Fruit fly (Drosophila melanogaster): ENCODE results near the gene Pex12.

The Pex12 gene

dm6 chr2L:855052-855547 lies 39.3 kb downstream of the Pex12 start, which contains the start of gene CG13949 (continued):
- peak; percentile 75 for TF ChIP-seq Bteb2 (GFP tag; optimal IDR thresholded peaks at IDR 0.05)
- TF ChIP-seq Bgb (GFP tag; IDR thresholded peaks at IDR 0.05; ENCODE audit: partially characterized antibody): peak; percentile 65; the same call in 1 of the 2 replicates
- TF ChIP-seq CG4617 (GFP tag; optimal IDR thresholded peaks at IDR 0.05; ENCODE audit: borderline replicate concordance): peak; percentile 8
- TF ChIP-seq dmrt99B (tag; optimal IDR thresholded peaks at IDR 0.05): peak; percentile 46
- peak; percentile 60 for TF ChIP-seq Hand (GFP tag; optimal IDR thresholded peaks at IDR 0.05)
- TF ChIP-seq Sry-β (GFP tag; optimal IDR thresholded peaks at IDR 0.05): no peak
- 0 out of 4 replicates have a peak, but pooled peaks have one; percentile 40 for TF ChIP-seq Dll (GFP tag; IDR thresholded peaks at IDR 0.05; ENCODE audit: partially characterized antibody)
- no peak for TF ChIP-seq luna (GFP tag; optimal IDR thresholded peaks at IDR 0.05)
- no peak for TF ChIP-seq ap (GFP tag; IDR thresholded peaks at IDR 0.05)
- TF ChIP-seq Med (GFP tag): peak; percentile 89
- TF ChIP-seq CG12391 (tag; optimal IDR thresholded peaks at IDR 0.05): peak; percentile 81
- TF ChIP-seq wdn (GFP tag; IDR thresholded peaks at IDR 0.05): peak; percentile 64; the same call in 1 of the 2 replicates
- peak; percentile 72 for TF ChIP-seq CG11247 (GFP tag; IDR thresholded peaks at IDR 0.05)
- peak; percentile 59 for TF ChIP-seq CG31441 (GFP tag; IDR thresholded peaks at IDR 0.05)
- TF ChIP-seq rib (GFP tag; IDR thresholded peaks at IDR 0.05): peak; percentile 80
- peak; percentile 69 for TF ChIP-seq CG31224 (GFP tag; IDR thresholded peaks at IDR 0.05)
- peak; percentile 43 for TF ChIP-seq CG3407 (GFP tag; optimal IDR thresholded peaks at IDR 0.05)
- TF ChIP-seq shn (GFP tag; optimal IDR thresholded peaks at IDR 0.05): peak; percentile 59
- TF ChIP-seq phol (tag; optimal IDR thresholded peaks at IDR 0.05): peak; percentile 66
- TF ChIP-seq NfI (GFP tag; optimal IDR thresholded peaks at IDR 0.05): peak; percentile 62
- TF ChIP-seq bigmax (GFP tag; optimal IDR thresholded peaks at IDR 0.05): no peak
- peak; percentile 71; the same call in 2 of the 3 replicates for TF ChIP-seq ase (GFP tag; IDR thresholded peaks at IDR 0.05)
- no peak for TF ChIP-seq CG3838 (GFP tag; optimal IDR thresholded peaks at IDR 0.05)
- peak; percentile 30; the same call in 1 of the 2 replicates for TF ChIP-seq CG4730 (GFP tag; IDR thresholded peaks at IDR 0.05)
- peak; percentile 99 for TF ChIP-seq CG10959 (GFP tag; IDR thresholded peaks at IDR 0.05)
- no peak for TF ChIP-seq Dad (GFP tag; optimal IDR thresholded peaks at IDR 0.05)
- no peak for TF ChIP-seq CG7928 (GFP tag; optimal IDR thresholded peaks at IDR 0.05)
- peak; percentile 72 for TF ChIP-seq CG15269 (tag; optimal IDR thresholded peaks at IDR 0.05)
- TF ChIP-seq Sox100B (GFP tag; optimal IDR thresholded peaks at IDR 0.05): peak; percentile 15
- TF ChIP-seq gem (tag; optimal IDR thresholded peaks at IDR 0.05): peak; percentile 81
- no peak for TF ChIP-seq tio (GFP tag; optimal IDR thresholded peaks at IDR 0.05)
- no peak for TF ChIP-seq CG17912 (GFP tag; optimal IDR thresholded peaks at IDR 0.05)
- no peak for TF ChIP-seq danr (GFP tag; IDR thresholded peaks at IDR 0.05)
- peak; percentile 26 for TF ChIP-seq CG10654 (GFP tag; optimal IDR thresholded peaks at IDR 0.05)
- no peak for TF ChIP-seq CG15479 (GFP tag; optimal IDR thresholded peaks at IDR 0.05)
- TF ChIP-seq CG31365 (tag; optimal IDR thresholded peaks at IDR 0.05): no peak
- TF ChIP-seq ind (GFP tag; optimal IDR thresholded peaks at IDR 0.05): peak; percentile 50
- no peak for TF ChIP-seq Mad (GFP tag; optimal IDR thresholded peaks at IDR 0.05)
- peak; percentile 76 for TF ChIP-seq dysf (GFP tag; IDR thresholded peaks at IDR 0.05)
- peak; percentile 57 for TF ChIP-seq zfh2 (GFP tag; optimal IDR thresholded peaks at IDR 0.05)
- TF ChIP-seq CG14050 (GFP tag; IDR thresholded peaks at IDR 0.05): peak; percentile 52; the same call in 2 of the 3 replicates
- peak; percentile 53 for TF ChIP-seq caup (GFP tag; optimal IDR thresholded peaks at IDR 0.05; ENCODE audit: severe bottlenecking)
- TF ChIP-seq crc (GFP tag; optimal IDR thresholded peaks at IDR 0.05): no peak
- TF ChIP-seq CG9727 (GFP tag; optimal IDR thresholded peaks at IDR 0.05): peak; percentile 51
- no peak for TF ChIP-seq CG17612 (GFP tag; IDR thresholded peaks at IDR 0.05)
- TF ChIP-seq org-1 (GFP tag; optimal IDR thresholded peaks at IDR 0.05): no peak
- TF ChIP-seq tll (GFP tag; optimal IDR thresholded peaks at IDR 0.05): no peak
- peak; percentile 66; the same call in 2 of the 3 replicates for TF ChIP-seq CG17361 (GFP tag; IDR thresholded peaks at IDR 0.05)
- peak; percentile 51 for TF ChIP-seq bab2 (GFP tag; optimal IDR thresholded peaks at IDR 0.05)
- peak; percentile 39 for TF ChIP-seq CG3163 (GFP tag; optimal IDR thresholded peaks at IDR 0.05)
